Worm (Caenorhabditis elegans) whole organism, mixed stage, embryonic: Measurements from ENCODE around the gene mrpl-12.

ENCODE experiments used
- blmp-1 ChIP-seq: fragments of 150-350 bp; optimal IDR thresholded peaks from 2 replicates; lab custom pipeline; 2014; ENCODE audit warnings: missing biosample characterization, missing genetic modification characterization
- elt-3 ChIP-seq: fragments of 150-350 bp; optimal IDR thresholded peaks from 2 replicates; lab custom pipeline; 2014; ENCODE audit warnings: missing biosample characterization, missing genetic modification characterization
- ham-2 ChIP-seq: fragments of 200-800 bp; sonication (Bioruptor generic); optimal IDR thresholded peaks from 2 replicates; lab custom pipeline; 2018; ENCODE audit warnings: mild to moderate bottlenecking, missing genetic modification characterization, missing compliant biosample characterization
- mep-1 ChIP-seq: fragments of 150-350 bp; optimal IDR thresholded peaks from 2 replicates; lab custom pipeline; 2017; ENCODE audit warnings: missing biosample characterization, missing genetic modification reagents, missing genetic modification characterization, inconsistent platforms
- nhr-2 ChIP-seq: fragments of 150-350 bp; optimal IDR thresholded peaks from 2 replicates; lab custom pipeline; 2014; ENCODE audit warnings: missing biosample characterization, missing genetic modification characterization
- nhr-76 ChIP-seq: sonication (generic microtip); optimal IDR thresholded peaks from 2 replicates; lab custom pipeline; 2017; ENCODE audit warnings: missing biosample characterization, missing genetic modification characterization
- pha-4 ChIP-seq: fragments of 150-350 bp; optimal IDR thresholded peaks from 2 replicates; lab custom pipeline; 2018; ENCODE audit warnings: missing biosample characterization, missing genetic modification reagents, missing genetic modification characterization
- snpc-4 ChIP-seq: fragments of 150-350 bp; optimal IDR thresholded peaks from 2 replicates; lab custom pipeline; 2014; ENCODE audit warnings: missing biosample characterization, missing genetic modification characterization
- tbx-8 ChIP-seq: fragments of 200-800 bp; sonication (Bioruptor generic); optimal IDR thresholded peaks from 2 replicates; lab custom pipeline; 2018; ENCODE audit warnings: mild to moderate bottlenecking, missing genetic modification characterization, moderate library complexity, missing compliant biosample characterization
- unc-62 ChIP-seq: fragments of 150-350 bp; optimal IDR thresholded peaks from 2 replicates; lab custom pipeline; 2014; ENCODE audit warnings: missing biosample characterization, missing genetic modification reagents, missing genetic modification characterization

DNA sequence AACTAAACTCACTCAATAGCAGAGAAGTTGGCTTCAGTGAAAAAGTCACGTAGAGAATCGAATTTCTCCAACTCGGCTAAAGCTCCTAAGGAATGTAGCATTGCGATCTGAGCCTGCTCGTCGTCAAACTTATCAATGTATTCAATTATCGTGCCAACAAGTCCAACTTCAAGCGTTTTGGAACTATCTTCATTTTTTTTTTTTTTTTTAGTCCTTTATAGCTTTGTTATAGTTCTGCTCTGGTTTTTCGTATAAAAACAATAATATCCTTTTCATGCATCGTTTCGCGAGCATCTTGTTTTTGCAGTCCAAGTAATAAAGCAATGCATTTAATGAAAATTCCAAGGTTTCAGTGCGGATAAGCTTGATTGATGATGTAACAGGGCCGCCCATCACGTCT is 18.5 kb upstream of the mrpl-12 start, which contains the start of gene Y39A1A.31:
- TF ChIP-seq nhr-2 (tag; lab: Kevin White, UChicago) (no peak), pha-4 (tag; lab: Kevin White, UChicago) (no peak), mep-1 (tag; lab: Kevin White, UChicago) (no peak), snpc-4 (tag; lab: Kevin White, UChicago) (no peak), elt-3 (tag; lab: Kevin White, UChicago) (no peak), unc-62 (GFP tag; lab: Kevin White, UChicago) (no peak), blmp-1 (tag; lab: Kevin White, UChicago) (no peak), nhr-76 (tag; lab: Kevin White, UChicago) (no peak), ham-2 (GFP tag; lab: Kevin White, UChicago) (no peak), tbx-8 (GFP tag; lab: Kevin White, UChicago) (no peak)
